Worm (Caenorhabditis elegans): ENCODE results near the gene F14H8.8.

ce11 chrV:15020732-15021131, 8.5 kb upstream of the F14H8.8 start, which contains the start of gene F14H8.5:
- TF ChIP-seq dao-5 (tag; optimal IDR thresholded peaks at IDR 0.05) = no peak
- no peak for TF ChIP-seq him-1 (tag; optimal IDR thresholded peaks at IDR 0.05)
